Fruit fly (Drosophila melanogaster) whole organism, embryonic: ENCODE measurements around the gene CG2129.

Source experiments
- Atf3 ChIP-seq: fragments of 200-800 bp; sonication (Bioruptor generic); optimal IDR thresholded peaks from 3 replicates; lab custom pipeline; 2016; ENCODE audit warnings: missing biosample characterization, missing genetic modification characterization
- Atf6 ChIP-seq: fragments of 200-800 bp; sonication (Bioruptor generic); IDR thresholded peaks from 2 replicates; pipeline ENCODE4 v1.3.6; 2022; ENCODE audit warnings: missing biosample characterization, missing genetic modification characterization
- BEAF-32 ChIP-seq: fragments of 200-800 bp; sonication (Bioruptor generic); optimal IDR thresholded peaks from 3 replicates; lab custom pipeline; 2017; ENCODE audit warnings: missing biosample characterization, missing genetic modification characterization, mild to moderate bottlenecking, moderate library complexity, missing genetic modification reagents
- Bgb ChIP-seq: fragments of 200-800 bp; sonication (Bioruptor generic); IDR thresholded peaks from 2 replicates; pipeline ENCODE4 v1.3.6; 2022; ENCODE audit warnings: missing biosample characterization, missing genetic modification characterization; ENCODE audit not compliant: partially characterized antibody
- CG10366 ChIP-seq: fragments of 200-800 bp; sonication (Bioruptor generic); IDR thresholded peaks from 2 replicates; pipeline ENCODE4 v1.3.6; 2022; ENCODE audit warnings: missing biosample characterization, missing genetic modification characterization
- CG11695 ChIP-seq: fragments of 200-800 bp; sonication (Bioruptor generic); IDR thresholded peaks from 3 replicates; pipeline ENCODE4 v1.3.6; 2022; ENCODE audit warnings: missing biosample characterization, missing genetic modification characterization
- CG12155 ChIP-seq: fragments of 200-800 bp; sonication (Bioruptor generic); optimal IDR thresholded peaks from 3 replicates; lab custom pipeline; 2016; ENCODE audit warnings: missing biosample characterization, missing genetic modification characterization
- CG14441 ChIP-seq: fragments of 200-800 bp; sonication (Bioruptor generic); IDR thresholded peaks from 2 replicates; pipeline ENCODE4 v1.3.6; 2022; ENCODE audit warnings: missing biosample characterization, missing genetic modification characterization
- CG14667 ChIP-seq: fragments of 200-800 bp; sonication (Bioruptor generic); IDR thresholded peaks from 2 replicates; pipeline ENCODE4 v1.3.6; 2022; ENCODE audit warnings: missing biosample characterization, missing genetic modification characterization
- CG14965 ChIP-seq: fragments of 200-800 bp; sonication (Bioruptor generic); optimal IDR thresholded peaks from 2 replicates; lab custom pipeline; 2016; ENCODE audit warnings: missing biosample characterization, missing genetic modification characterization, borderline replicate concordance
- CG17328 ChIP-seq: fragments of 200-800 bp; sonication (Bioruptor generic); IDR thresholded peaks from 2 replicates; pipeline ENCODE4 v1.3.6; 2022; ENCODE audit warnings: missing biosample characterization, missing genetic modification characterization
- CG17912 ChIP-seq: fragments of 200-800 bp; sonication (Bioruptor generic); optimal IDR thresholded peaks from 2 replicates; lab custom pipeline; 2018; ENCODE audit warnings: missing biosample characterization, mild to moderate bottlenecking, missing genetic modification characterization
- CG18476 ChIP-seq: fragments of 200-800 bp; sonication (Bioruptor generic); optimal IDR thresholded peaks from 2 replicates; lab custom pipeline; 2016; ENCODE audit warnings: missing biosample characterization, mild to moderate bottlenecking, missing genetic modification characterization
- CG18619 ChIP-seq: fragments of 200-800 bp; sonication (Bioruptor generic); optimal IDR thresholded peaks from 3 replicates; lab custom pipeline; 2017; ENCODE audit warnings: missing biosample characterization, mild to moderate bottlenecking, missing genetic modification characterization
- CG2199 ChIP-seq: fragments of 200-800 bp; sonication (Bioruptor generic); IDR thresholded peaks from 3 replicates; pipeline ENCODE4 v1.3.6; 2022; ENCODE audit warnings: missing biosample characterization, missing genetic modification characterization
- CG2202 ChIP-seq: fragments of 200-800 bp; sonication (Bioruptor generic); optimal IDR thresholded peaks from 2 replicates; lab custom pipeline; 2018; ENCODE audit warnings: missing biosample characterization, mild to moderate bottlenecking, missing genetic modification characterization
- CG2678 ChIP-seq: fragments of 200-800 bp; sonication (Bioruptor generic); optimal IDR thresholded peaks from 3 replicates; lab custom pipeline; 2019; ENCODE audit warnings: missing biosample characterization, mild to moderate bottlenecking, missing genetic modification characterization, moderate library complexity
- CG32767 ChIP-seq: fragments of 200-800 bp; sonication (Bioruptor generic); IDR thresholded peaks from 2 replicates; pipeline ENCODE4 v1.3.6; 2022; ENCODE audit warnings: missing biosample characterization, missing genetic modification characterization
- CG3281 ChIP-seq: fragments of 200-800 bp; sonication (Bioruptor generic); optimal IDR thresholded peaks from 3 replicates; lab custom pipeline; 2017; ENCODE audit warnings: missing biosample characterization, mild to moderate bottlenecking, missing genetic modification characterization
- CG34376 ChIP-seq: fragments of 200-800 bp; sonication (Bioruptor generic); optimal IDR thresholded peaks from 2 replicates; lab custom pipeline; 2018; ENCODE audit warnings: missing biosample characterization, mild to moderate bottlenecking, missing genetic modification characterization
- CG3995 ChIP-seq: fragments of 200-800 bp; sonication (Bioruptor generic); optimal IDR thresholded peaks from 3 replicates; lab custom pipeline; 2016; ENCODE audit warnings: missing biosample characterization, missing genetic modification characterization
- CG4328 ChIP-seq: fragments of 200-800 bp; sonication (Bioruptor generic); optimal IDR thresholded peaks from 3 replicates; lab custom pipeline; 2017; ENCODE audit warnings: missing biosample characterization, missing genetic modification reagents, missing genetic modification characterization
- CG4424 ChIP-seq: fragments of 200-800 bp; sonication (Bioruptor generic); optimal IDR thresholded peaks from 3 replicates; lab custom pipeline; 2016; ENCODE audit warnings: missing biosample characterization, missing genetic modification characterization
- CG4617 ChIP-seq: fragments of 200-800 bp; sonication (Bioruptor generic); optimal IDR thresholded peaks from 3 replicates; lab custom pipeline; 2016; ENCODE audit warnings: missing biosample characterization, missing genetic modification characterization, borderline replicate concordance
- CG7556 ChIP-seq: fragments of 200-800 bp; sonication (Bioruptor generic); optimal IDR thresholded peaks from 2 replicates; lab custom pipeline; 2017; ENCODE audit warnings: missing biosample characterization, mild to moderate bottlenecking, missing genetic modification characterization
- CG7963 ChIP-seq: fragments of 200-800 bp; sonication (Bioruptor generic); IDR thresholded peaks from 3 replicates; pipeline ENCODE4 v1.3.6; 2022; ENCODE audit warnings: missing biosample characterization, missing genetic modification characterization; ENCODE audit not compliant: partially characterized antibody
- CG8388 ChIP-seq: fragments of 200-800 bp; sonication (Bioruptor generic); optimal IDR thresholded peaks from 2 replicates; lab custom pipeline; 2019; ENCODE audit warnings: missing biosample characterization, mild to moderate bottlenecking, missing genetic modification characterization, moderate library complexity
- Dek ChIP-seq: fragments of 200-800 bp; sonication (Bioruptor generic); optimal IDR thresholded peaks from 3 replicates; lab custom pipeline; 2019; ENCODE audit warnings: missing biosample characterization, mild to moderate bottlenecking, missing genetic modification characterization, moderate library complexity
- Dref ChIP-seq: fragments of 200-800 bp; sonication (Bioruptor generic); IDR thresholded peaks from 2 replicates; pipeline ENCODE4 v1.3.6; 2022; ENCODE audit warnings: missing biosample characterization, missing genetic modification characterization
- Gug ChIP-seq: fragments of 200-800 bp; sonication (Bioruptor generic); IDR thresholded peaks from 4 replicates; pipeline ENCODE4 v1.3.6; 2022; ENCODE audit warnings: missing biosample characterization, missing genetic modification characterization
- HLH3B ChIP-seq: fragments of 200-800 bp; sonication (Bioruptor generic); IDR thresholded peaks from 2 replicates; pipeline ENCODE4 v1.3.6; 2022; ENCODE audit warnings: missing biosample characterization, missing genetic modification characterization
- bcd ChIP-seq: fragments of 200-800 bp; sonication (Bioruptor generic); optimal IDR thresholded peaks from 2 replicates; lab custom pipeline; 2017; ENCODE audit warnings: missing biosample characterization, mild to moderate bottlenecking, missing genetic modification characterization
- ci ChIP-seq: fragments of 200-800 bp; sonication (Bioruptor generic); IDR thresholded peaks from 3 replicates; pipeline ENCODE4 v1.3.6; 2022; ENCODE audit warnings: missing biosample characterization, missing genetic modification characterization
- gt ChIP-seq: fragments of 200-800 bp; sonication (Bioruptor generic); IDR thresholded peaks from 2 replicates; pipeline ENCODE4 v1.3.6; 2022; ENCODE audit warnings: missing biosample characterization, missing genetic modification characterization
- h ChIP-seq: fragments of >200 bp; optimal IDR thresholded peaks from 2 replicates; lab custom pipeline; 2017
- nmo ChIP-seq: fragments of 200-800 bp; sonication (Bioruptor generic); optimal IDR thresholded peaks from 2 replicates; lab custom pipeline; 2018; ENCODE audit warnings: missing biosample characterization, mild to moderate bottlenecking, missing genetic modification characterization, moderate library complexity
- nom ChIP-seq: fragments of 200-800 bp; sonication (Bioruptor generic); optimal IDR thresholded peaks from 2 replicates; lab custom pipeline; 2017; ENCODE audit warnings: missing biosample characterization, missing genetic modification characterization, mild to moderate bottlenecking, moderate library complexity, missing genetic modification reagents
- pan ChIP-seq, 4 experiments: fragments of >200 bp in 3 of 4; fragments of 200-800 bp in 1 of 4; sonication (Bioruptor generic) in 1 of 4; optimal IDR thresholded peaks in 3 of 4; IDR thresholded peaks in 1 of 4; 2 replicates each; pipeline versions ENCODE4 v1.3.6 to Lab custom; 2017 to 2022; ENCODE audit warnings: missing biosample characterization in 2 of 4, missing genetic modification characterization in 2 of 4, mixed read lengths in 1 of 4
- seq ChIP-seq: fragments of 200-800 bp; sonication (Bioruptor generic); IDR thresholded peaks from 2 replicates; pipeline ENCODE4 v1.3.6; 2022; ENCODE audit warnings: missing biosample characterization, missing genetic modification characterization
- sim ChIP-seq: fragments of 200-800 bp; sonication (Bioruptor generic); IDR thresholded peaks from 2 replicates; pipeline ENCODE4 v1.3.6; 2022; ENCODE audit warnings: missing biosample characterization, missing genetic modification characterization
- sima ChIP-seq: fragments of 200-800 bp; sonication (Bioruptor generic); optimal IDR thresholded peaks from 2 replicates; lab custom pipeline; 2016; ENCODE audit warnings: missing biosample characterization, missing genetic modification characterization
- sqz ChIP-seq: fragments of 200-800 bp; sonication (Bioruptor generic); optimal IDR thresholded peaks from 3 replicates; lab custom pipeline; 2018; ENCODE audit warnings: missing biosample characterization, mild to moderate bottlenecking, missing genetic modification characterization
- tap ChIP-seq: fragments of 200-800 bp; optimal IDR thresholded peaks from 3 replicates; lab custom pipeline; 2019; ENCODE audit warnings: missing biosample characterization, mild to moderate bottlenecking, missing genetic modification characterization, moderate library complexity
- tll ChIP-seq, 2 experiments: fragments of 200-800 bp in 1 of 2; fragments of >200 bp in 1 of 2; sonication (Bioruptor generic) in 1 of 2; optimal IDR thresholded peaks; 2 replicates each; lab custom pipeline; 2017 to 2019; ENCODE audit warnings: missing biosample characterization in 2 of 2, missing genetic modification characterization in 2 of 2, mild to moderate bottlenecking in 1 of 2, moderate library complexity in 1 of 2
- trh ChIP-seq: fragments of 200-800 bp; sonication (Bioruptor generic); optimal IDR thresholded peaks from 2 replicates; lab custom pipeline; 2016; ENCODE audit warnings: missing biosample characterization, missing genetic modification characterization
- usp ChIP-seq: fragments of >200 bp; optimal IDR thresholded peaks from 2 replicates; lab custom pipeline; 2017; ENCODE audit warnings: missing biosample characterization, missing genetic modification characterization
- vnd ChIP-seq: fragments of 200-800 bp; sonication (Bioruptor generic); IDR thresholded peaks from 3 replicates; pipeline ENCODE4 v1.3.6; 2022; ENCODE audit warnings: missing biosample characterization, missing genetic modification characterization; ENCODE audit not compliant: partially characterized antibody
- wdn ChIP-seq: fragments of 200-800 bp; sonication (Bioruptor generic); IDR thresholded peaks from 2 replicates; pipeline ENCODE4 v1.3.6; 2022; ENCODE audit warnings: missing biosample characterization, missing genetic modification characterization

The CG2129 gene

dm6 chrX:8113386-8114279 lies 32.0 kb upstream of the CG2129 start (continued):
- TF ChIP-seq wdn (GFP tag; lab: Robert Waterston, UW) (peak; percentile 72), HLH3B (GFP tag; lab: Robert Waterston, UW) (peak; percentile 21; the same call in 1 of the 2 replicates), CG3995 (GFP tag; lab: Kevin White, UChicago) (peak; percentile 7), CG18476 (no peak), sim (no peak), seq (GFP tag; lab: Robert Waterston, UW) (no peak), CG14667 (GFP tag; lab: Robert Waterston, UW) (peak; percentile 35; the same call in 1 of the 2 replicates), gt (no peak), CG32767 (GFP tag; lab: Robert Waterston, UW) (no peak), CG17912 (GFP tag; lab: Kevin White, UChicago) (no peak), CG2199 (GFP tag; lab: Robert Waterston, UW) (no peak), CG12155 (GFP tag; lab: Kevin White, UChicago) (peak; percentile 63), CG17328 (GFP tag; lab: Robert Waterston, UW) (peak; percentile 52), CG34376 (GFP tag; lab: Kevin White, UChicago) (peak; percentile 34), Atf3 (no peak), CG7556 (peak; percentile 33), sqz (GFP tag; lab: Kevin White, UChicago) (no peak), Atf6 (GFP tag; lab: Robert Waterston, UW) (peak; percentile 75), CG7963 (GFP tag; lab: Robert Waterston, UW) (no peak), h (lab: Kevin White, UChicago) (no peak), Dek (peak; percentile 79), BEAF-32 (GFP tag; lab: Kevin White, UChicago) (no peak), nmo (peak; percentile 16), CG4424 (GFP tag; lab: Kevin White, UChicago) (peak; percentile 4), CG4328 (GFP tag; lab: Kevin White, UChicago) (no peak), CG11695 (GFP tag; lab: Robert Waterston, UW) (peak; percentile 58; the same call in 2 of the 3 replicates), Gug (GFP tag; lab: Robert Waterston, UW) (peak; percentile 58; the same call in 2 of the 4 replicates), bcd (GFP tag; lab: Kevin White, UChicago) (peak; percentile 44), ci (GFP tag; lab: Robert Waterston, UW) (no peak), vnd (GFP tag; lab: Robert Waterston, UW) (no peak), CG2678 (peak; percentile 74), nom (no peak), CG3281 (peak; percentile 79), usp (GFP tag; lab: Kevin White, UChicago) (no peak), Dref (GFP tag; lab: Robert Waterston, UW) (no peak), tap (peak; percentile 30), tll (GFP tag; optimal IDR thresholded peaks at IDR 0.05; lab: Kevin White, UChicago) (no peak), CG4617 (no peak), CG14965 (GFP tag; lab: Kevin White, UChicago) (no peak), Bgb (no peak), CG8388 (peak; percentile 1), sima (GFP tag; lab: Kevin White, UChicago) (no peak), CG14441 (GFP tag; lab: Robert Waterston, UW) (peak; percentile 75), CG2202 (tag; lab: Kevin White, UChicago) (no peak), CG10366 (GFP tag; lab: Robert Waterston, UW) (peak; percentile 72), pan (optimal IDR thresholded peaks at IDR 0.05; lab: Kevin White, UChicago) (no peak), pan (GFP tag; optimal IDR thresholded peaks at IDR 0.05 in 1 of 2, IDR thresholded peaks at IDR 0.05 in 1 of 2) (peak in 1 of 2 experiments; percentile 68), CG18619 (peak; percentile 55), trh (no peak)
